Worm (Caenorhabditis elegans) whole organism, mixed stage, embryonic: ENCODE data around the gene C33D3.3.

Source experiments
- M03D4.4 ChIP-seq: sonication (generic microtip); optimal IDR thresholded peaks from 2 replicates; lab custom pipeline; 2017; ENCODE audit warnings: mild to moderate bottlenecking, missing genetic modification characterization, missing compliant biosample characterization
- blmp-1 ChIP-seq: fragments of 150-350 bp; optimal IDR thresholded peaks from 2 replicates; lab custom pipeline; 2014; ENCODE audit warnings: missing biosample characterization, missing genetic modification characterization
- ceh-39 ChIP-seq: fragments of 150-350 bp; optimal IDR thresholded peaks from 2 replicates; lab custom pipeline; 2014; ENCODE audit warnings: missing biosample characterization, missing genetic modification characterization
- ceh-43 ChIP-seq: fragments of 200-800 bp; sonication (Bioruptor generic); optimal IDR thresholded peaks from 2 replicates; lab custom pipeline; 2018; ENCODE audit warnings: mild to moderate bottlenecking, missing genetic modification characterization, moderate library complexity, missing compliant biosample characterization
- ceh-83 ChIP-seq: fragments of 200-800 bp; sonication (Bioruptor generic); optimal IDR thresholded peaks from 2 replicates; lab custom pipeline; 2018; ENCODE audit warnings: mild to moderate bottlenecking, missing genetic modification characterization, missing compliant biosample characterization
- ces-1 ChIP-seq: fragments of 150-350 bp; optimal IDR thresholded peaks from 2 replicates; lab custom pipeline; 2014; ENCODE audit warnings: missing biosample characterization, missing genetic modification reagents, missing genetic modification characterization
- cnd-1 ChIP-seq: fragments of 200-800 bp; sonication (Bioruptor generic); optimal IDR thresholded peaks from 2 replicates; lab custom pipeline; 2018; ENCODE audit warnings: mild to moderate bottlenecking, missing genetic modification characterization, missing compliant biosample characterization
- drap-1 ChIP-seq: fragments of 200-800 bp; sonication (Bioruptor generic); optimal IDR thresholded peaks from 3 replicates; lab custom pipeline; 2018; ENCODE audit warnings: mild to moderate bottlenecking, missing genetic modification characterization, missing compliant biosample characterization
- elt-1 ChIP-seq: sonication (generic microtip); optimal IDR thresholded peaks from 2 replicates; lab custom pipeline; 2017; ENCODE audit warnings: missing genetic modification characterization, mild to moderate bottlenecking, missing compliant biosample characterization, antibody characterized with exemption, moderate library complexity, borderline replicate concordance; ENCODE audit not compliant: insufficient read depth
- elt-3 ChIP-seq: fragments of 150-350 bp; optimal IDR thresholded peaks from 2 replicates; lab custom pipeline; 2014; ENCODE audit warnings: missing biosample characterization, missing genetic modification characterization
- flh-1 ChIP-seq: fragments of 200-800 bp; sonication (Bioruptor generic); optimal IDR thresholded peaks from 2 replicates; lab custom pipeline; 2018; ENCODE audit warnings: mild to moderate bottlenecking, missing genetic modification characterization, moderate library complexity, missing compliant biosample characterization
- ham-2 ChIP-seq: fragments of 200-800 bp; sonication (Bioruptor generic); optimal IDR thresholded peaks from 2 replicates; lab custom pipeline; 2018; ENCODE audit warnings: mild to moderate bottlenecking, missing genetic modification characterization, missing compliant biosample characterization
- hlh-1 ChIP-seq: fragments of 150-350 bp; optimal IDR thresholded peaks from 2 replicates; lab custom pipeline; 2014; ENCODE audit warnings: missing biosample characterization, missing genetic modification reagents, missing genetic modification characterization
- lin-13 ChIP-seq: fragments of 150-350 bp; optimal IDR thresholded peaks from 2 replicates; lab custom pipeline; 2014; ENCODE audit warnings: missing biosample characterization, missing genetic modification characterization
- lin-32 ChIP-seq: fragments of 200-800 bp; sonication (Bioruptor generic); optimal IDR thresholded peaks from 2 replicates; lab custom pipeline; 2018; ENCODE audit warnings: mild to moderate bottlenecking, missing genetic modification characterization, missing compliant biosample characterization
- lsy-2 ChIP-seq: fragments of 150-350 bp; optimal IDR thresholded peaks from 2 replicates; lab custom pipeline; 2014; ENCODE audit warnings: missing biosample characterization, missing genetic modification characterization
- mab-5 ChIP-seq: fragments of 150-350 bp; optimal IDR thresholded peaks from 2 replicates; lab custom pipeline; 2014; ENCODE audit warnings: missing biosample characterization, missing genetic modification characterization
- mep-1 ChIP-seq: fragments of 150-350 bp; optimal IDR thresholded peaks from 2 replicates; lab custom pipeline; 2017; ENCODE audit warnings: missing biosample characterization, missing genetic modification reagents, missing genetic modification characterization, inconsistent platforms
- mls-2 ChIP-seq: sonication (generic microtip); optimal IDR thresholded peaks from 2 replicates; lab custom pipeline; 2016; ENCODE audit warnings: mild to moderate bottlenecking, missing genetic modification characterization, moderate library complexity, missing compliant biosample characterization
- nhr-12 ChIP-seq: fragments of 150-350 bp; optimal IDR thresholded peaks from 2 replicates; lab custom pipeline; 2014; ENCODE audit warnings: missing biosample characterization, missing genetic modification characterization
- nhr-237 ChIP-seq: fragments of 150-350 bp; optimal IDR thresholded peaks from 2 replicates; lab custom pipeline; 2014; ENCODE audit warnings: missing biosample characterization, missing genetic modification characterization
- nhr-28 ChIP-seq: fragments of 150-350 bp; optimal IDR thresholded peaks from 2 replicates; lab custom pipeline; 2014; ENCODE audit warnings: missing biosample characterization, missing genetic modification characterization
- nhr-76 ChIP-seq: sonication (generic microtip); optimal IDR thresholded peaks from 2 replicates; lab custom pipeline; 2017; ENCODE audit warnings: missing biosample characterization, missing genetic modification characterization
- pha-4 ChIP-seq: fragments of 150-350 bp; optimal IDR thresholded peaks from 2 replicates; lab custom pipeline; 2018; ENCODE audit warnings: missing biosample characterization, missing genetic modification reagents, missing genetic modification characterization
- snpc-4 ChIP-seq: fragments of 150-350 bp; optimal IDR thresholded peaks from 2 replicates; lab custom pipeline; 2014; ENCODE audit warnings: missing biosample characterization, missing genetic modification characterization
- sptf-1 ChIP-seq: sonication (generic microtip); optimal IDR thresholded peaks from 2 replicates; lab custom pipeline; 2017; ENCODE audit warnings: mild to moderate bottlenecking, missing genetic modification characterization, moderate library complexity, missing compliant biosample characterization
- tbx-8 ChIP-seq: fragments of 200-800 bp; sonication (Bioruptor generic); optimal IDR thresholded peaks from 2 replicates; lab custom pipeline; 2018; ENCODE audit warnings: mild to moderate bottlenecking, missing genetic modification characterization, moderate library complexity, missing compliant biosample characterization
- unc-120 ChIP-seq: sonication (generic microtip); optimal IDR thresholded peaks from 2 replicates; lab custom pipeline; 2017; ENCODE audit warnings: missing genetic modification characterization, missing compliant biosample characterization; ENCODE audit not compliant: poor library complexity, severe bottlenecking
- unc-62 ChIP-seq: fragments of 150-350 bp; optimal IDR thresholded peaks from 2 replicates; lab custom pipeline; 2014; ENCODE audit warnings: missing biosample characterization, missing genetic modification reagents, missing genetic modification characterization
- ztf-11 ChIP-seq: fragments of 150-350 bp; optimal IDR thresholded peaks from 2 replicates; lab custom pipeline; 2014; ENCODE audit warnings: missing biosample characterization, missing genetic modification characterization

The C33D3.3 gene

ce11 chrX:10463542-10463941, 21.6 kb upstream of the C33D3.3 start, which contains the start of gene C39B10.1:
Gene C39B10.1 (minus strand): TSS chrX:10463642.
- TF ChIP-seq nhr-76 (tag; lab: Kevin White, UChicago) (no peak), tbx-8 (GFP tag; lab: Kevin White, UChicago) (no peak), M03D4.4 (tag; lab: Kevin White, UChicago) (no peak), nhr-12 (tag; lab: Kevin White, UChicago) (no peak), ztf-11 (tag; lab: Kevin White, UChicago) (no peak), elt-1 (no peak)

ce11 chrX:10474998-10475577, 10.1 kb upstream of the C33D3.3 start, which contains the start of gene elt-4:
Gene elt-4 (plus strand): TSS chrX:10475527.
- TF ChIP-seq tbx-8 (GFP tag; lab: Kevin White, UChicago) (no peak), ceh-43 (GFP tag; lab: Kevin White, UChicago) (no peak), ztf-11 (tag; lab: Kevin White, UChicago) (no peak), sptf-1 (no peak), nhr-237 (no peak), mls-2 (tag; lab: Kevin White, UChicago) (no peak), lin-13 (tag; lab: Kevin White, UChicago) (no peak), flh-1 (GFP tag; lab: Kevin White, UChicago) (no peak), drap-1 (GFP tag; lab: Kevin White, UChicago) (no peak), nhr-76 (tag; lab: Kevin White, UChicago) (no peak), mab-5 (tag; lab: Kevin White, UChicago) (no peak), unc-62 (no peak), ham-2 (GFP tag; lab: Kevin White, UChicago) (no peak), blmp-1 (tag; lab: Kevin White, UChicago) (no peak), mep-1 (no peak), snpc-4 (tag; lab: Kevin White, UChicago) (no peak), ces-1 (GFP tag; lab: Kevin White, UChicago) (no peak), lsy-2 (tag; lab: Kevin White, UChicago) (no peak), hlh-1 (tag; lab: Kevin White, UChicago) (no peak)

- TF ChIP-seq sptf-1 (no peak), elt-3 (tag; lab: Kevin White, UChicago) (no peak), lsy-2 (tag; lab: Kevin White, UChicago) (no peak), unc-62 (no peak), ceh-39 (no peak)
These were observed 8.6 kb upstream of the C33D3.3 start, which contains the start of gene C39B10.7 for ce11 chrX:10476573-10476972. Gene C39B10.7 (plus strand): TSS chrX:10476873.

- no peak for TF ChIP-seq ceh-43 (GFP tag; lab: Kevin White, UChicago)
These were observed 7.8 kb upstream of the C33D3.3 start for ce11 chrX:10477172-10477985.

ce11 chrX:10479108-10479738, 5.9 kb upstream of the C33D3.3 start:
- TF ChIP-seq nhr-12 (tag; lab: Kevin White, UChicago), result no peak
- TF ChIP-seq elt-3 (tag; lab: Kevin White, UChicago), result no peak
- TF ChIP-seq nhr-76 (tag; lab: Kevin White, UChicago), result no peak
- no peak for TF ChIP-seq lin-13 (tag; lab: Kevin White, UChicago)
- TF ChIP-seq unc-120 (tag; lab: Kevin White, UChicago), result no peak
- no peak for TF ChIP-seq ceh-83 (GFP tag; lab: Kevin White, UChicago)
- no peak for TF ChIP-seq drap-1 (GFP tag; lab: Kevin White, UChicago)
- no peak for TF ChIP-seq pha-4
- TF ChIP-seq ceh-43 (GFP tag; lab: Kevin White, UChicago), result no peak
- no peak for TF ChIP-seq lsy-2 (tag; lab: Kevin White, UChicago)
- no peak for TF ChIP-seq nhr-28 (tag; lab: Kevin White, UChicago)
- TF ChIP-seq elt-1, result no peak
- no peak for TF ChIP-seq lin-32 (GFP tag; lab: Kevin White, UChicago)
- no peak for TF ChIP-seq hlh-1 (tag; lab: Kevin White, UChicago)
- TF ChIP-seq ces-1 (GFP tag; lab: Kevin White, UChicago), result no peak
- TF ChIP-seq ceh-39, result no peak
- no peak for TF ChIP-seq snpc-4 (tag; lab: Kevin White, UChicago)
- no peak for TF ChIP-seq nhr-237
- TF ChIP-seq cnd-1 (tag; lab: Kevin White, UChicago), result no peak
- no peak for TF ChIP-seq sptf-1
